Worm (Caenorhabditis elegans) whole organism, L1 larva: ENCODE results near the gene Y51H7C.8.
"Not testable (repeated sequence)": the region's sequence is repeated elsewhere in the genome, so short reads cannot be mapped to it uniquely, and the experiment has no call there.

Experiments used
- mef-2 ChIP-seq: fragments of 150-350 bp; optimal IDR thresholded peaks from 2 replicates; lab custom pipeline; 2014; ENCODE audit warnings: missing biosample characterization, missing genetic modification characterization
- sox-4 ChIP-seq: sonication (generic microtip); optimal IDR thresholded peaks from 2 replicates; lab custom pipeline; 2016; ENCODE audit warnings: missing genetic modification characterization, missing compliant biosample characterization
- unc-98 ChIP-seq: fragments of 200-800 bp; sonication (Bioruptor generic); IDR thresholded peaks from 2 replicates; pipeline ENCODE4 v1.3.6; 2022; ENCODE audit warnings: missing genetic modification characterization, missing compliant biosample characterization

The Y51H7C.8 gene

ce11 chrII:1446696-1447293 is 45.2 kb downstream of the Y51H7C.8 start, which contains the start of gene Y51H7C.12:
Y51H7C.12 (minus strand) TSS chrII:1446746.
- TF ChIP-seq mef-2 (tag; lab: Kevin White, UChicago); sox-4; unc-98 (GFP tag; lab: Robert Waterston, UW): not testable (repeated sequence)
